Worm (Caenorhabditis elegans) whole organism, young adult: Measurements from ENCODE around the gene nhr-235.
"Not testable (repeated sequence)": the region's sequence is repeated elsewhere in the genome, so short reads cannot be mapped to it uniquely, and the experiment has no call there.

Source experiments
- B0261.1 ChIP-seq: sonication (generic microtip); optimal IDR thresholded peaks from 2 replicates; lab custom pipeline; 2016; ENCODE audit warnings: mild to moderate bottlenecking, missing genetic modification characterization, moderate library complexity, missing compliant biosample characterization
- B0336.3 ChIP-seq: fragments of 200-800 bp; sonication (Bioruptor generic); IDR thresholded peaks from 2 replicates; pipeline ENCODE4 v1.3.6; 2022; ENCODE audit warnings: missing genetic modification characterization, missing compliant biosample characterization
- C06A6.2 ChIP-seq: fragments of 200-800 bp; sonication (Bioruptor generic); conservative IDR thresholded peaks from 2 replicates; pipeline ENCODE4 v1.3.6; 2022; ENCODE audit warnings: missing genetic modification characterization, missing compliant biosample characterization
- D2030.7 ChIP-seq: fragments of 200-800 bp; sonication (Bioruptor generic); IDR thresholded peaks from 2 replicates; pipeline ENCODE4 v1.3.6; 2022; ENCODE audit warnings: missing genetic modification reagents, missing genetic modification characterization, missing compliant biosample characterization
- F33H1.4 ChIP-seq: fragments of 200-800 bp; sonication (Bioruptor generic); IDR thresholded peaks from 2 replicates; pipeline ENCODE4 v1.3.6; 2022; ENCODE audit warnings: missing genetic modification reagents, missing genetic modification characterization, missing compliant biosample characterization
- F52B5.7 ChIP-seq: sonication (generic microtip); optimal IDR thresholded peaks from 2 replicates; lab custom pipeline; 2016; ENCODE audit warnings: mild to moderate bottlenecking, missing genetic modification characterization, missing compliant biosample characterization
- F57A8.1 ChIP-seq: fragments of 200-800 bp; sonication (Bioruptor generic); optimal IDR thresholded peaks from 2 replicates; lab custom pipeline; 2018; ENCODE audit warnings: mild to moderate bottlenecking, missing genetic modification characterization, moderate library complexity, missing compliant biosample characterization
- F57C9.4 ChIP-seq: sonication (generic microtip); optimal IDR thresholded peaks from 2 replicates; lab custom pipeline; 2017; ENCODE audit warnings: mild to moderate bottlenecking, missing genetic modification characterization, missing compliant biosample characterization
- K12H6.12 ChIP-seq: fragments of 200-800 bp; sonication (Bioruptor generic); optimal IDR thresholded peaks from 2 replicates; lab custom pipeline; 2018; ENCODE audit warnings: mild to moderate bottlenecking, missing genetic modification characterization, missing compliant biosample characterization
- Y53G8AR.9 ChIP-seq: fragments of 200-800 bp; sonication (Bioruptor generic); conservative IDR thresholded peaks from 2 replicates; pipeline ENCODE4 v1.3.6; 2022; ENCODE audit warnings: missing genetic modification reagents, missing genetic modification characterization, missing compliant biosample characterization
- akir-1 ChIP-seq: fragments of 200-800 bp; sonication (Bioruptor generic); optimal IDR thresholded peaks from 2 replicates; lab custom pipeline; 2018; ENCODE audit warnings: mild to moderate bottlenecking, missing genetic modification characterization, moderate library complexity, missing compliant biosample characterization
- ama-1 ChIP-seq, 3 experiments: fragments of 150-350 bp in 1 of 3; sonication (generic microtip) in 2 of 3; optimal IDR thresholded peaks; 2 replicates each; lab custom pipeline; 2014 to 2018; ENCODE audit warnings: missing biosample characterization in 2 of 3, missing genetic modification characterization in 2 of 3, missing genetic modification reagents in 2 of 3
- aptf-3 ChIP-seq: fragments of 200-800 bp; sonication (Bioruptor generic); IDR thresholded peaks from 2 replicates; pipeline ENCODE4 v1.3.6; 2022; ENCODE audit warnings: missing genetic modification characterization, missing compliant biosample characterization
- ceh-100 ChIP-seq: fragments of 200-800 bp; sonication (Bioruptor generic); IDR thresholded peaks from 2 replicates; pipeline ENCODE4 v1.3.6; 2022; ENCODE audit warnings: missing genetic modification reagents, missing genetic modification characterization, missing compliant biosample characterization
- ceh-58 ChIP-seq: fragments of 200-800 bp; sonication (Bioruptor generic); IDR thresholded peaks from 2 replicates; pipeline ENCODE4 v1.3.6; 2022; ENCODE audit warnings: missing genetic modification characterization, missing compliant biosample characterization
- egl-18 ChIP-seq: fragments of 200-800 bp; sonication (Bioruptor generic); IDR thresholded peaks from 2 replicates; pipeline ENCODE4 v1.3.6; 2022; ENCODE audit warnings: missing genetic modification reagents, missing genetic modification characterization, missing compliant biosample characterization
- ekl-4 ChIP-seq: fragments of 200-800 bp; sonication (Bioruptor generic); IDR thresholded peaks from 2 replicates; pipeline ENCODE4 v1.3.6; 2022; ENCODE audit warnings: missing genetic modification reagents, missing genetic modification characterization, missing compliant biosample characterization
- fkh-3 ChIP-seq: sonication (generic microtip); optimal IDR thresholded peaks from 2 replicates; lab custom pipeline; 2016; ENCODE audit warnings: mild to moderate bottlenecking, missing genetic modification characterization, missing compliant biosample characterization
- him-1 ChIP-seq: sonication (generic microtip); optimal IDR thresholded peaks from 2 replicates; lab custom pipeline; 2016; ENCODE audit warnings: missing genotype, missing genetic modification reagents, missing genetic modification characterization, missing compliant biosample characterization
- hlh-26 ChIP-seq: fragments of 200-800 bp; sonication (Bioruptor generic); conservative IDR thresholded peaks from 2 replicates; pipeline ENCODE4 v1.3.6; 2022; ENCODE audit warnings: missing genetic modification reagents, missing genetic modification characterization, missing compliant biosample characterization
- lin-40 ChIP-seq: sonication (generic microtip); optimal IDR thresholded peaks from 2 replicates; lab custom pipeline; 2016; ENCODE audit warnings: missing genetic modification characterization, mild to moderate bottlenecking, missing compliant biosample characterization, missing genotype, missing genetic modification reagents
- madf-10 ChIP-seq: sonication (generic microtip); optimal IDR thresholded peaks from 2 replicates; lab custom pipeline; 2016; ENCODE audit warnings: mild to moderate bottlenecking, missing genetic modification characterization, missing compliant biosample characterization
- nhr-120 ChIP-seq: fragments of 200-800 bp; sonication (Bioruptor generic); IDR thresholded peaks from 2 replicates; pipeline ENCODE4 v1.3.6; 2022; ENCODE audit warnings: missing genetic modification characterization, missing compliant biosample characterization
- pbrm-1 ChIP-seq: fragments of 200-800 bp; sonication (Bioruptor generic); IDR thresholded peaks from 2 replicates; pipeline ENCODE4 v1.3.6; 2022; ENCODE audit warnings: missing genetic modification reagents, missing genetic modification characterization, missing compliant biosample characterization
- pha-4 ChIP-seq: fragments of 150-350 bp; sonication (generic microtip); optimal IDR thresholded peaks from 2 replicates; lab custom pipeline; 2014; ENCODE audit warnings: missing biosample characterization, missing genetic modification reagents, missing genetic modification characterization
- snpc-3.4 ChIP-seq: sonication (generic microtip); optimal IDR thresholded peaks from 2 replicates; lab custom pipeline; 2017; ENCODE audit warnings: missing genetic modification characterization, mild to moderate bottlenecking, missing compliant biosample characterization, antibody characterized with exemption, moderate library complexity, missing genotype, missing genetic modification reagents
- somi-1 ChIP-seq: fragments of 200-800 bp; sonication (Bioruptor generic); optimal IDR thresholded peaks from 2 replicates; lab custom pipeline; 2018; ENCODE audit warnings: mild to moderate bottlenecking, missing genetic modification characterization, missing compliant biosample characterization
- ztf-18 ChIP-seq: sonication (generic microtip); optimal IDR thresholded peaks from 2 replicates; lab custom pipeline; 2016; ENCODE audit warnings: missing genotype, mild to moderate bottlenecking, missing genetic modification characterization, missing compliant biosample characterization
- ztf-26 ChIP-seq: sonication (generic microtip); optimal IDR thresholded peaks from 2 replicates; lab custom pipeline; 2017; ENCODE audit warnings: missing genetic modification characterization, missing compliant biosample characterization

The nhr-235 gene

ce11 chrII:12622843-12623242 lies 17.6 kb upstream of the nhr-235 start:
- no peak for TF ChIP-seq pbrm-1 (GFP tag; lab: Robert Waterston, UW)

ce11 chrII:12624433-12624832 lies 16.0 kb upstream of the nhr-235 start, which contains the start of gene Y38E10A.14:
TSS of gene Y38E10A.14 (minus strand) at chrII:12624533.
- TF ChIP-seq somi-1; ekl-4 (GFP tag; lab: Robert Waterston, UW); C06A6.2 (GFP tag; lab: Robert Waterston, UW): not testable (repeated sequence)

- TF ChIP-seq ztf-26 (tag; lab: Kevin White, UChicago) (peak; percentile 8), lin-40 (tag; lab: Kevin White, UChicago) (peak; percentile 37), F52B5.7 (no peak)
These were observed 14.8 kb upstream of the nhr-235 start for ce11 chrII:12625673-12626072.

ce11 chrII:12626120-12626624 lies 14.3 kb upstream of the nhr-235 start:
- TF ChIP-seq snpc-3.4 (tag; lab: Kevin White, UChicago) (no peak), ceh-58 (GFP tag; lab: Robert Waterston, UW) (no peak), F52B5.7 (no peak)

ce11 chrII:12626887-12627286 lies 13.6 kb upstream of the nhr-235 start, which contains the start of gene nspe-7:
TSS of gene nspe-7 (plus strand) at chrII:12627187.
- TF ChIP-seq madf-10 (tag; lab: Kevin White, UChicago) (no peak), aptf-3 (GFP tag; lab: Robert Waterston, UW) (no peak), F57C9.4 (tag; lab: Kevin White, UChicago) (no peak), hlh-26 (GFP tag; lab: Robert Waterston, UW) (no peak), egl-18 (GFP tag; lab: Robert Waterston, UW) (no peak), ama-1 (optimal IDR thresholded peaks at IDR 0.05; lab: Kevin White, UChicago) (no peak), ama-1 (GFP tag; optimal IDR thresholded peaks at IDR 0.05; lab: Kevin White, UChicago) (no peak), pha-4 (tag; lab: Kevin White, UChicago) (no peak), B0336.3 (no peak), F33H1.4 (GFP tag; lab: Robert Waterston, UW) (no peak), F52B5.7 (no peak), akir-1 (no peak), ceh-100 (GFP tag; lab: Robert Waterston, UW) (no peak), nhr-120 (GFP tag; lab: Robert Waterston, UW) (no peak), D2030.7 (GFP tag; lab: Robert Waterston, UW) (no peak), K12H6.12 (tag; lab: Kevin White, UChicago) (no peak), Y53G8AR.9 (GFP tag; lab: Robert Waterston, UW) (no peak), B0261.1 (tag; lab: Kevin White, UChicago) (no peak)
- TF ChIP-seq, all 124 proteins: peak for 0

- TF ChIP-seq F57A8.1 (GFP tag; lab: Kevin White, UChicago) = no peak
- TF ChIP-seq ztf-18 = no peak
- no peak for TF ChIP-seq C06A6.2 (GFP tag; lab: Robert Waterston, UW)
- no peak for TF ChIP-seq him-1 (tag; lab: Kevin White, UChicago)
- TF ChIP-seq fkh-3 (tag; lab: Kevin White, UChicago) = no peak
These were observed 11.9 kb upstream of the nhr-235 start, which contains the start of gene nspe-5 for ce11 chrII:12628566-12628965. TSS of gene nspe-5 (plus strand) at chrII:12628866.
